Fruit fly (Drosophila melanogaster) whole organism, prepupa: Measurements from ENCODE around the gene Spn28F.

Experiments
- CG11902 ChIP-seq: fragments of 200-800 bp; sonication (Bioruptor generic); optimal IDR thresholded peaks from 3 replicates; lab custom pipeline; 2016; ENCODE audit warnings: missing biosample characterization, missing genetic modification characterization
- CG16779 ChIP-seq: fragments of 200-800 bp; sonication (Bioruptor generic); optimal IDR thresholded peaks from 3 replicates; lab custom pipeline; 2017; ENCODE audit warnings: missing biosample characterization, mild to moderate bottlenecking, missing genetic modification characterization
- CG32006 ChIP-seq: fragments of 200-800 bp; sonication (Bioruptor generic); optimal IDR thresholded peaks from 3 replicates; lab custom pipeline; 2017; ENCODE audit warnings: missing biosample characterization, mild to moderate bottlenecking, missing genetic modification characterization
- CG34406 ChIP-seq: fragments of 200-800 bp; sonication (Bioruptor generic); optimal IDR thresholded peaks from 3 replicates; lab custom pipeline; 2016; ENCODE audit warnings: missing biosample characterization, missing genetic modification characterization
- CG7368 ChIP-seq: fragments of 200-800 bp; sonication (Bioruptor generic); optimal IDR thresholded peaks from 3 replicates; lab custom pipeline; 2016; ENCODE audit warnings: missing biosample characterization, missing genetic modification characterization
- Eip78C ChIP-seq: fragments of 200-800 bp; sonication (Bioruptor generic); peaks from one replicate; lab custom pipeline; 2016; ENCODE audit warnings: missing biosample characterization, missing genetic modification characterization
- Gug ChIP-seq: fragments of 200-800 bp; sonication (Bioruptor generic); IDR thresholded peaks from 2 replicates; pipeline ENCODE4 v1.3.6; 2022; ENCODE audit warnings: missing biosample characterization, missing genetic modification characterization
- OdsH ChIP-seq: fragments of 200-800 bp; sonication (Bioruptor generic); optimal IDR thresholded peaks from 3 replicates; lab custom pipeline; 2016; ENCODE audit warnings: missing biosample characterization, missing genetic modification characterization
- Sox102F ChIP-seq: fragments of 200-800 bp; sonication (Bioruptor generic); optimal IDR thresholded peaks from 2 replicates; lab custom pipeline; 2016; ENCODE audit warnings: missing biosample characterization, mild to moderate bottlenecking, missing genetic modification characterization
- Sox15 ChIP-seq: fragments of 200-800 bp; sonication (Bioruptor generic); optimal IDR thresholded peaks from 3 replicates; lab custom pipeline; 2016; ENCODE audit warnings: missing biosample characterization, missing genetic modification characterization
- dsx ChIP-seq: fragments of 200-800 bp; optimal IDR thresholded peaks from 3 replicates; lab custom pipeline; 2019; ENCODE audit warnings: missing biosample characterization, mild to moderate bottlenecking, missing genetic modification characterization, moderate library complexity; ENCODE audit not compliant: poor library complexity, severe bottlenecking
- net ChIP-seq: fragments of 200-800 bp; sonication (Bioruptor generic); optimal IDR thresholded peaks from 3 replicates; lab custom pipeline; 2016; ENCODE audit warnings: missing biosample characterization, missing genetic modification characterization
- ss ChIP-seq, 2 experiments: fragments of 200-800 bp; sonication (Bioruptor generic); optimal IDR thresholded peaks; 2 replicates in 1 of 2; 3 replicates in 1 of 2; lab custom pipeline; 2017 to 2018; ENCODE audit warnings: mild to moderate bottlenecking in 2 of 2, missing biosample characterization in 2 of 2, missing genetic modification characterization in 2 of 2, moderate library complexity in 1 of 2
- svp ChIP-seq: fragments of 200-800 bp; sonication (Bioruptor generic); peaks from one replicate; lab custom pipeline; 2016; ENCODE audit warnings: missing biosample characterization, missing genetic modification characterization

dm6 chr2L:8257401-8258266 is 16.0 kb upstream of the Spn28F start, which contains the start of gene CG8086:
- no peak for TF ChIP-seq CG11902
- TF ChIP-seq net (GFP tag; lab: Kevin White, UChicago), result no peak
- no peak for TF ChIP-seq Eip78C (GFP tag; lab: Kevin White, UChicago)
- TF ChIP-seq OdsH (GFP tag; lab: Kevin White, UChicago), result no peak
- no peak for TF ChIP-seq dsx (GFP tag; lab: Kevin White, UChicago)
- TF ChIP-seq svp (GFP tag; lab: Kevin White, UChicago), result no peak
- no peak for TF ChIP-seq Sox102F (GFP tag; lab: Kevin White, UChicago)
- TF ChIP-seq CG16779 (tag; lab: Kevin White, UChicago), result no peak
- TF ChIP-seq ss (GFP tag; optimal IDR thresholded peaks at IDR 0.05; lab: Kevin White, UChicago), result no peak
- no peak for TF ChIP-seq CG32006 (GFP tag; lab: Kevin White, UChicago)
- no peak for TF ChIP-seq Gug (GFP tag; lab: Robert Waterston, UW)
- no peak for TF ChIP-seq Sox15 (GFP tag; lab: Kevin White, UChicago)
- no peak for TF ChIP-seq CG7368
- no peak for TF ChIP-seq CG34406 (GFP tag; lab: Kevin White, UChicago)
